Fruit fly (Drosophila melanogaster) whole organism, embryonic: ENCODE data around the gene Antdh.

Experiments
- Antp ChIP-seq: fragments of 200-800 bp; sonication (Bioruptor generic); optimal IDR thresholded peaks from 3 replicates; lab custom pipeline; 2016; ENCODE audit warnings: missing biosample characterization, missing genetic modification characterization
- Awh ChIP-seq: fragments of 200-800 bp; sonication (Bioruptor generic); IDR thresholded peaks from 2 replicates; pipeline ENCODE4, ENCODE4 v1.3.6; 2022; ENCODE audit warnings: missing biosample characterization, missing genetic modification characterization
- CG10147 ChIP-seq: fragments of 200-800 bp; sonication (Bioruptor generic); optimal IDR thresholded peaks from 2 replicates; lab custom pipeline; 2019; ENCODE audit warnings: missing biosample characterization, mild to moderate bottlenecking, missing genetic modification characterization, moderate library complexity
- CG10543 ChIP-seq: fragments of 200-800 bp; sonication (Bioruptor generic); optimal IDR thresholded peaks from 3 replicates; lab custom pipeline; 2017; ENCODE audit warnings: missing biosample characterization, mild to moderate bottlenecking, missing genetic modification characterization, moderate library complexity
- CG11723 ChIP-seq: fragments of 200-800 bp; sonication (Bioruptor generic); optimal IDR thresholded peaks from 2 replicates; lab custom pipeline; 2017; ENCODE audit warnings: missing biosample characterization, mild to moderate bottlenecking, missing genetic modification characterization
- CG12104 ChIP-seq: fragments of 200-800 bp; sonication (Bioruptor generic); optimal IDR thresholded peaks from 3 replicates; lab custom pipeline; 2016; ENCODE audit warnings: missing biosample characterization, missing genetic modification characterization
- CG13287 ChIP-seq: fragments of 200-800 bp; sonication (Bioruptor generic); IDR thresholded peaks from 2 replicates; pipeline ENCODE4 v1.3.6; 2022; ENCODE audit warnings: missing biosample characterization, missing genetic modification characterization; ENCODE audit not compliant: partially characterized antibody
- CG13424 ChIP-seq: fragments of 200-800 bp; sonication (Bioruptor generic); optimal IDR thresholded peaks from 2 replicates; lab custom pipeline; 2019; ENCODE audit warnings: missing biosample characterization, mild to moderate bottlenecking, missing genetic modification characterization, moderate library complexity
- CG17829 ChIP-seq: fragments of 200-800 bp; optimal IDR thresholded peaks from 2 replicates; lab custom pipeline; 2019; ENCODE audit warnings: missing biosample characterization, mild to moderate bottlenecking, missing genetic modification characterization, moderate library complexity
- CG18262 ChIP-seq: fragments of 200-800 bp; optimal IDR thresholded peaks from 3 replicates; lab custom pipeline; 2019; ENCODE audit warnings: missing biosample characterization, mild to moderate bottlenecking, missing genetic modification characterization, moderate library complexity
- CG18599 ChIP-seq: fragments of 200-800 bp; sonication (Bioruptor generic); optimal IDR thresholded peaks from 3 replicates; lab custom pipeline; 2017; ENCODE audit warnings: missing biosample characterization, missing genetic modification characterization, mild to moderate bottlenecking, moderate library complexity, missing genetic modification reagents
- CG2120 ChIP-seq: fragments of 200-800 bp; sonication (Bioruptor generic); optimal IDR thresholded peaks from 3 replicates; lab custom pipeline; 2016; ENCODE audit warnings: missing biosample characterization, missing genetic modification characterization
- CG2889 ChIP-seq: fragments of 200-800 bp; sonication (Bioruptor generic); IDR thresholded peaks from 3 replicates; pipeline ENCODE4 v1.3.6; 2022; ENCODE audit warnings: missing biosample characterization, missing genetic modification characterization
- CG31388 ChIP-seq: fragments of 200-800 bp; sonication (Bioruptor generic); optimal IDR thresholded peaks from 2 replicates; lab custom pipeline; 2016; ENCODE audit warnings: missing biosample characterization, missing genetic modification characterization
- CG33213 ChIP-seq: fragments of 200-800 bp; sonication (Bioruptor generic); optimal IDR thresholded peaks from 3 replicates; lab custom pipeline; 2016; ENCODE audit warnings: missing biosample characterization, missing genetic modification characterization
- CG34376 ChIP-seq: fragments of 200-800 bp; sonication (Bioruptor generic); optimal IDR thresholded peaks from 2 replicates; lab custom pipeline; 2018; ENCODE audit warnings: missing biosample characterization, mild to moderate bottlenecking, missing genetic modification characterization
- CG34422 ChIP-seq: fragments of 200-800 bp; sonication (Bioruptor generic); IDR thresholded peaks from 3 replicates; pipeline ENCODE4 v1.3.6; 2022; ENCODE audit warnings: missing biosample characterization, missing genetic modification characterization
- CG7963 ChIP-seq: fragments of 200-800 bp; sonication (Bioruptor generic); IDR thresholded peaks from 3 replicates; pipeline ENCODE4 v1.3.6; 2022; ENCODE audit warnings: missing biosample characterization, missing genetic modification characterization; ENCODE audit not compliant: partially characterized antibody
- CG7987 ChIP-seq: fragments of 200-800 bp; sonication (Bioruptor generic); optimal IDR thresholded peaks from 2 replicates; lab custom pipeline; 2018; ENCODE audit warnings: missing biosample characterization, mild to moderate bottlenecking, missing genetic modification characterization, moderate library complexity
- CG8388 ChIP-seq: fragments of 200-800 bp; sonication (Bioruptor generic); optimal IDR thresholded peaks from 2 replicates; lab custom pipeline; 2019; ENCODE audit warnings: missing biosample characterization, mild to moderate bottlenecking, missing genetic modification characterization, moderate library complexity
- CG8765 ChIP-seq: fragments of 200-800 bp; sonication (Bioruptor generic); IDR thresholded peaks from 2 replicates; pipeline ENCODE4 v1.3.6; 2022; ENCODE audit warnings: missing biosample characterization, missing genetic modification characterization
- CG9215 ChIP-seq: fragments of 200-800 bp; sonication (Bioruptor generic); IDR thresholded peaks from 2 replicates; pipeline ENCODE4 v1.3.6; 2022; ENCODE audit warnings: missing biosample characterization, missing genetic modification characterization
- CG9876 ChIP-seq: fragments of 200-800 bp; sonication (Bioruptor generic); optimal IDR thresholded peaks from 2 replicates; lab custom pipeline; 2016; ENCODE audit warnings: missing biosample characterization, missing genetic modification characterization
- CTCF ChIP-seq: fragments of 200-800 bp; sonication (Bioruptor generic); optimal IDR thresholded peaks from 2 replicates; lab custom pipeline; 2017; ENCODE audit warnings: missing biosample characterization, mild to moderate bottlenecking, missing genetic modification characterization, moderate library complexity
- Dip2 ChIP-seq: fragments of 200-800 bp; sonication (Bioruptor generic); IDR thresholded peaks from 2 replicates; pipeline ENCODE4 v1.3.6; 2022; ENCODE audit warnings: missing biosample characterization, missing genetic modification characterization
- Doc2 ChIP-seq: fragments of 200-800 bp; sonication (Bioruptor generic); IDR thresholded peaks from 2 replicates; pipeline ENCODE4 v1.3.6; 2022; ENCODE audit warnings: missing biosample characterization, missing genetic modification characterization
- Doc3 ChIP-seq: fragments of 200-800 bp; sonication (Bioruptor generic); IDR thresholded peaks from 3 replicates; pipeline ENCODE4 v1.3.6; 2022; ENCODE audit warnings: missing biosample characterization, missing genetic modification characterization; ENCODE audit not compliant: partially characterized antibody
- Hr78 ChIP-seq, 2 experiments: fragments of 200-800 bp in 1 of 2; fragments of >200 bp in 1 of 2; sonication (Bioruptor generic) in 1 of 2; optimal IDR thresholded peaks; 2 replicates each; lab custom pipeline; 2017 to 2019; ENCODE audit warnings: missing biosample characterization in 2 of 2, missing genetic modification characterization in 2 of 2, mild to moderate bottlenecking in 1 of 2, moderate library complexity in 1 of 2
- Six4 ChIP-seq: fragments of 200-800 bp; sonication (Bioruptor generic); optimal IDR thresholded peaks from 2 replicates; lab custom pipeline; 2016; ENCODE audit warnings: missing biosample characterization, missing genetic modification characterization
- YL-1 ChIP-seq: fragments of 200-800 bp; sonication (Bioruptor generic); optimal IDR thresholded peaks from 3 replicates; lab custom pipeline; 2017; ENCODE audit warnings: missing biosample characterization, mild to moderate bottlenecking, missing genetic modification characterization
- amos ChIP-seq: fragments of 200-800 bp; sonication (Bioruptor generic); IDR thresholded peaks from 2 replicates; pipeline ENCODE4 v1.3.6; 2022; ENCODE audit warnings: missing biosample characterization, missing genetic modification characterization; ENCODE audit not compliant: partially characterized antibody
- bab2 ChIP-seq: fragments of 200-800 bp; sonication (Bioruptor generic); optimal IDR thresholded peaks from 2 replicates; lab custom pipeline; 2016; ENCODE audit warnings: missing biosample characterization, missing genetic modification characterization
- br ChIP-seq: fragments of >200 bp; optimal IDR thresholded peaks from 2 replicates; lab custom pipeline; 2017
- chinmo ChIP-seq: fragments of 200-800 bp; sonication (Bioruptor generic); IDR thresholded peaks from 4 replicates; pipeline ENCODE4 v1.3.6; 2022; ENCODE audit warnings: missing biosample characterization, missing genetic modification characterization; ENCODE audit not compliant: partially characterized antibody
- croc ChIP-seq: fragments of 200-800 bp; sonication (Bioruptor generic); conservative IDR thresholded peaks from 3 replicates; pipeline ENCODE4 v1.3.6; 2022; ENCODE audit warnings: missing biosample characterization, missing genetic modification characterization
- gcm2 ChIP-seq: fragments of 200-800 bp; sonication (Bioruptor generic); optimal IDR thresholded peaks from 2 replicates; lab custom pipeline; 2016; ENCODE audit warnings: missing biosample characterization, missing genetic modification characterization
- gsb ChIP-seq: fragments of 200-800 bp; sonication (Bioruptor generic); IDR thresholded peaks from 2 replicates; pipeline ENCODE4 v1.3.6; 2022; ENCODE audit warnings: missing biosample characterization, missing genetic modification characterization
- gsb-n ChIP-seq: fragments of 200-800 bp; sonication (Bioruptor generic); optimal IDR thresholded peaks from 3 replicates; lab custom pipeline; 2018; ENCODE audit warnings: missing biosample characterization, mild to moderate bottlenecking, missing genetic modification characterization
- ham ChIP-seq: fragments of 200-800 bp; sonication (Bioruptor generic); IDR thresholded peaks from 2 replicates; pipeline ENCODE4 v1.3.6; 2022; ENCODE audit warnings: missing biosample characterization, missing genetic modification characterization
- insv ChIP-seq, 2 experiments: fragments of 200-800 bp; sonication (Bioruptor generic); optimal IDR thresholded peaks; 3 replicates each; lab custom pipeline; 2016 to 2018; ENCODE audit warnings: missing biosample characterization in 2 of 2, missing genetic modification characterization in 2 of 2
- jing ChIP-seq: fragments of 200-800 bp; sonication (Bioruptor generic); optimal IDR thresholded peaks from 2 replicates; lab custom pipeline; 2018; ENCODE audit warnings: missing biosample characterization, mild to moderate bottlenecking, missing genetic modification characterization
- knrl ChIP-seq: fragments of 200-800 bp; sonication (Bioruptor generic); IDR thresholded peaks from 3 replicates; pipeline ENCODE4 v1.3.6; 2022; ENCODE audit warnings: missing biosample characterization, missing genetic modification characterization; ENCODE audit not compliant: partially characterized antibody
- lab ChIP-seq: fragments of 200-800 bp; sonication (Bioruptor generic); optimal IDR thresholded peaks from 3 replicates; lab custom pipeline; 2017; ENCODE audit warnings: missing biosample characterization, missing genetic modification characterization, mild to moderate bottlenecking, moderate library complexity, missing genetic modification reagents
- pita ChIP-seq: fragments of 200-800 bp; sonication (Bioruptor generic); optimal IDR thresholded peaks from 2 replicates; lab custom pipeline; 2017; ENCODE audit warnings: missing biosample characterization, mild to moderate bottlenecking, missing genetic modification characterization
- run ChIP-seq: fragments of 200-800 bp; sonication (Bioruptor generic); optimal IDR thresholded peaks from 3 replicates; lab custom pipeline; 2018; ENCODE audit warnings: missing biosample characterization, mild to moderate bottlenecking, missing genetic modification characterization
- sc ChIP-seq, 3 experiments: fragments of >200 bp in 2 of 3; fragments of 200-800 bp in 1 of 3; sonication (Bioruptor generic) in 1 of 3; optimal IDR thresholded peaks; 2 replicates in 2 of 3; 3 replicates in 1 of 3; lab custom pipeline; 2017; ENCODE audit warnings: mild to moderate bottlenecking in 1 of 3, missing biosample characterization in 1 of 3, missing genetic modification characterization in 1 of 3, missing genetic modification reagents in 1 of 3
- unc-4 ChIP-seq: fragments of 200-800 bp; sonication (Bioruptor generic); IDR thresholded peaks from 2 replicates; pipeline ENCODE4 v1.3.6; 2022; ENCODE audit warnings: missing biosample characterization, missing genetic modification characterization; ENCODE audit not compliant: partially characterized antibody
- wor ChIP-seq: fragments of 200-800 bp; sonication (Bioruptor generic); IDR thresholded peaks from 2 replicates; pipeline ENCODE4 v1.3.6; 2022; ENCODE audit warnings: missing biosample characterization, missing genetic modification characterization

Antdh gene

dm6 chrX:11140163-11140562 lies 28.7 kb downstream of the Antdh start, which contains the start of gene ssp7:
Gene ssp7, minus strand, starts transcription at chrX:11140263.
- no peak for TF ChIP-seq CG8765
- TF ChIP-seq CG34376 = peak; percentile 20
- TF ChIP-seq, all 482 proteins: peak for 1

DNA sequence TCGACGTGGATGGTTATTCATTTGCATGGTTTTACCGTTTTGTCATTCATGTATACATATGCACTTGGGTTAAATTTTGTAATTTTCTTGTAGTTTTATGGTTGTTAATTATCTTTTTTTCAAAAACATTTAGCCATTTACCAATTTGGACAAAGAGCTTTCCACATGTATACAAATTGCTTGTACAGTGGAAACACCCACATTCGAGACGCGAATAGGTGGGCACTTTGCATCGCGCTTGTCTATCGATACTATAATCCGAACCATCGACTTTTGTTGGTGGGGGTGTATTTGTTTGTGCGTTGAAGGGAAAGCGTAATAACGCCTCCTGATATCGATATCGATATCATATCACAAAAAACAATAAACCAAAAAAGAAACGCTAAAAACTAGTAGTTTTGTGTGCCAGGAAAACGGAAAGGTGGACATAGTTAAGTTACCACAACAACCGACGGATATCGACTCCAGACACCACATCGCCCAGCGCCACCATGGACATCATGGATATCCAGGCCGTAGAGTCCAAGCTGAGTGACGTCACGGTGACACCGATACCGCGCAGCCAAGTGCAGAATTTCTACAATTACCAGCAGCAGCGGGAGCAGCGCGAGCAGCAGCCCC lies 31.2 kb downstream of the Antdh start, which contains the start of gene CDK2AP1:
Gene CDK2AP1 (plus strand): TSS at position 294 of the 621 bp plus-strand sequence.
- TF ChIP-seq sc (optimal IDR thresholded peaks at IDR 0.05; lab: Kevin White, UChicago) (no peak), sc (GFP tag; optimal IDR thresholded peaks at IDR 0.05; lab: Kevin White, UChicago) (no peak), CG10543 (no peak), croc (no peak), CG9215 (GFP tag; lab: Robert Waterston, UW) (no peak), wor (GFP tag; lab: Robert Waterston, UW) (no peak), run (tag; lab: Kevin White, UChicago) (no peak), gsb-n (tag; lab: Kevin White, UChicago) (no peak), lab (no peak), insv (GFP tag; optimal IDR thresholded peaks at IDR 0.05; lab: Kevin White, UChicago) (no peak), CTCF (GFP tag; lab: Kevin White, UChicago) (no peak), Dip2 (no peak), CG10147 (GFP tag; lab: Kevin White, UChicago) (no peak), Doc2 (no peak), Antp (GFP tag; lab: Kevin White, UChicago) (peak; percentile 36), CG7987 (GFP tag; lab: Kevin White, UChicago) (no peak), CG18599 (GFP tag; lab: Kevin White, UChicago) (no peak), CG17829 (peak; percentile 32), br (lab: Kevin White, UChicago) (no peak), Awh (GFP tag; lab: Robert Waterston, UW) (no peak), ham (GFP tag; lab: Robert Waterston, UW) (no peak), CG11723 (GFP tag; lab: Kevin White, UChicago) (no peak), gcm2 (no peak), CG33213 (GFP tag; lab: Kevin White, UChicago) (no peak), bab2 (GFP tag; lab: Kevin White, UChicago) (peak; percentile 18), CG12104 (no peak), CG2120 (GFP tag; lab: Kevin White, UChicago) (peak; percentile 32), CG31388 (no peak), knrl (GFP tag; lab: Robert Waterston, UW) (peak; percentile 71), Hr78 (GFP tag; optimal IDR thresholded peaks at IDR 0.05; lab: Kevin White, UChicago) (no peak), YL-1 (GFP tag; lab: Kevin White, UChicago) (peak; percentile 14), jing (GFP tag; lab: Kevin White, UChicago) (no peak), CG34422 (no peak), CG2889 (GFP tag; lab: Robert Waterston, UW) (no peak), pita (no peak), CG7963 (peak; percentile 72), amos (GFP tag; lab: Robert Waterston, UW) (peak; percentile 80), unc-4 (GFP tag; lab: Robert Waterston, UW) (peak; percentile 65), CG13424 (tag; lab: Kevin White, UChicago) (no peak), CG18262 (tag; lab: Kevin White, UChicago) (peak; percentile 9), Doc3 (GFP tag; lab: Robert Waterston, UW) (no peak; the same call in 2 of the 3 replicates), gsb (no peak), Six4 (no peak), CG8388 (GFP tag; lab: Kevin White, UChicago) (no peak), CG13287 (peak; percentile 75), CG9876 (GFP tag; lab: Kevin White, UChicago) (no peak), chinmo (GFP tag; lab: Robert Waterston, UW) (peak; percentile 57; the same call in 1 of the 4 replicates)
